Fruit fly (Drosophila melanogaster) whole organism, embryonic: ENCODE measurements around the gene Arp2.
A peak's percentile ranks its signal among the peaks of the same experiment; 100 is the strongest.

Experiments
- CG10321 ChIP-seq: fragments of 200-800 bp; sonication (Bioruptor generic); IDR thresholded peaks from 2 replicates; pipeline ENCODE4 v1.3.6; 2022; ENCODE audit warnings: missing biosample characterization, missing genetic modification characterization
- CG10543 ChIP-seq: fragments of 200-800 bp; sonication (Bioruptor generic); optimal IDR thresholded peaks from 3 replicates; lab custom pipeline; 2017; ENCODE audit warnings: missing biosample characterization, mild to moderate bottlenecking, missing genetic modification characterization, moderate library complexity
- CG11560 ChIP-seq: fragments of 200-800 bp; sonication (Bioruptor generic); IDR thresholded peaks from 3 replicates; pipeline ENCODE4 v1.3.6; 2022; ENCODE audit warnings: missing biosample characterization, missing genetic modification characterization
- CG12236 ChIP-seq: fragments of 200-800 bp; sonication (Bioruptor generic); optimal IDR thresholded peaks from 2 replicates; lab custom pipeline; 2016; ENCODE audit warnings: missing biosample characterization, missing genetic modification characterization
- CG13624 ChIP-seq: fragments of 200-800 bp; sonication (Bioruptor generic); optimal IDR thresholded peaks from 2 replicates; lab custom pipeline; 2016; ENCODE audit warnings: missing biosample characterization, missing genetic modification characterization
- CG1647 ChIP-seq: fragments of 200-800 bp; sonication (Bioruptor generic); optimal IDR thresholded peaks from 3 replicates; lab custom pipeline; 2016; ENCODE audit warnings: missing biosample characterization, missing genetic modification characterization
- CG17612 ChIP-seq: fragments of 200-800 bp; sonication (Bioruptor generic); IDR thresholded peaks from 2 replicates; pipeline ENCODE4 v1.3.6; 2022; ENCODE audit warnings: missing biosample characterization, missing genetic modification characterization
- CG18262 ChIP-seq: fragments of 200-800 bp; optimal IDR thresholded peaks from 3 replicates; lab custom pipeline; 2019; ENCODE audit warnings: missing biosample characterization, mild to moderate bottlenecking, missing genetic modification characterization, moderate library complexity
- CG31441 ChIP-seq: fragments of 200-800 bp; sonication (Bioruptor generic); IDR thresholded peaks from 2 replicates; pipeline ENCODE4 v1.3.6; 2022; ENCODE audit warnings: missing biosample characterization, missing genetic modification characterization
- CG4404 ChIP-seq: fragments of 200-800 bp; sonication (Bioruptor generic); IDR thresholded peaks from 2 replicates; pipeline ENCODE4 v1.3.6; 2022; ENCODE audit warnings: missing biosample characterization, missing genetic modification characterization
- CG4707 ChIP-seq: fragments of 200-800 bp; sonication (Bioruptor generic); optimal IDR thresholded peaks from 2 replicates; lab custom pipeline; 2018; ENCODE audit warnings: missing biosample characterization, mild to moderate bottlenecking, missing genetic modification characterization, moderate library complexity
- CG6175 ChIP-seq: fragments of 200-800 bp; sonication (Bioruptor generic); IDR thresholded peaks from 3 replicates; pipeline ENCODE4 v1.3.6; 2022; ENCODE audit warnings: missing biosample characterization, missing genetic modification characterization
- CG6854 ChIP-seq: fragments of 200-800 bp; sonication (Bioruptor generic); optimal IDR thresholded peaks from 3 replicates; lab custom pipeline; 2017; ENCODE audit warnings: missing biosample characterization, mild to moderate bottlenecking, missing genetic modification characterization
- CG7372 ChIP-seq: fragments of 200-800 bp; sonication (Bioruptor generic); IDR thresholded peaks from 2 replicates; pipeline ENCODE4 v1.3.6; 2022; ENCODE audit warnings: missing biosample characterization, missing genetic modification characterization
- CG7745 ChIP-seq: fragments of 200-800 bp; sonication (Bioruptor generic); optimal IDR thresholded peaks from 2 replicates; lab custom pipeline; 2018; ENCODE audit warnings: missing biosample characterization, mild to moderate bottlenecking, missing genetic modification characterization, moderate library complexity
- CG8359 ChIP-seq: fragments of 200-800 bp; sonication (Bioruptor generic); optimal IDR thresholded peaks from 2 replicates; lab custom pipeline; 2017; ENCODE audit warnings: missing biosample characterization, mild to moderate bottlenecking, missing genetic modification characterization, borderline replicate concordance
- CG8388 ChIP-seq: fragments of 200-800 bp; sonication (Bioruptor generic); optimal IDR thresholded peaks from 2 replicates; lab custom pipeline; 2019; ENCODE audit warnings: missing biosample characterization, mild to moderate bottlenecking, missing genetic modification characterization, moderate library complexity
- CG9437 ChIP-seq: fragments of 200-800 bp; sonication (Bioruptor generic); optimal IDR thresholded peaks from 2 replicates; lab custom pipeline; 2018; ENCODE audit warnings: missing biosample characterization, mild to moderate bottlenecking, missing genetic modification characterization
- Deaf1 ChIP-seq: fragments of 200-800 bp; optimal IDR thresholded peaks from 3 replicates; lab custom pipeline; 2019; ENCODE audit warnings: missing biosample characterization, mild to moderate bottlenecking, missing genetic modification characterization, moderate library complexity
- Dfd ChIP-seq, 2 experiments: fragments of >200 bp; optimal IDR thresholded peaks; 2 replicates each; lab custom pipeline; 2017; ENCODE audit warnings: missing biosample characterization in 2 of 2, missing genetic modification characterization in 2 of 2
- Dll ChIP-seq: fragments of 200-800 bp; sonication (Bioruptor generic); IDR thresholded peaks from 4 replicates; pipeline ENCODE4 v1.3.6; 2022; ENCODE audit warnings: missing biosample characterization, missing genetic modification characterization; ENCODE audit not compliant: partially characterized antibody
- Dp ChIP-seq: fragments of 200-800 bp; sonication (Bioruptor generic); optimal IDR thresholded peaks from 2 replicates; lab custom pipeline; 2018; ENCODE audit warnings: missing biosample characterization, mild to moderate bottlenecking, missing genetic modification characterization, moderate library complexity
- E2f1 ChIP-seq: fragments of 200-800 bp; sonication (Bioruptor generic); IDR thresholded peaks from 2 replicates; pipeline ENCODE4 v1.3.6; 2022; ENCODE audit warnings: missing biosample characterization, missing genetic modification characterization
- Elba2 ChIP-seq: fragments of 200-800 bp; sonication (Bioruptor generic); optimal IDR thresholded peaks from 3 replicates; lab custom pipeline; 2016; ENCODE audit warnings: missing biosample characterization, missing genetic modification characterization
- Gug ChIP-seq: fragments of 200-800 bp; sonication (Bioruptor generic); IDR thresholded peaks from 4 replicates; pipeline ENCODE4 v1.3.6; 2022; ENCODE audit warnings: missing biosample characterization, missing genetic modification characterization
- HmgD ChIP-seq: fragments of 200-800 bp; sonication (Bioruptor generic); optimal IDR thresholded peaks from 3 replicates; lab custom pipeline; 2016; ENCODE audit warnings: missing biosample characterization, missing genetic modification characterization
- Hr39 ChIP-seq: fragments of >200 bp; optimal IDR thresholded peaks from 2 replicates; lab custom pipeline; 2017
- Hr51 ChIP-seq, 2 experiments: fragments of 200-800 bp; sonication (Bioruptor generic); optimal IDR thresholded peaks; 2 replicates in 1 of 2; 3 replicates in 1 of 2; lab custom pipeline; 2016 to 2018; ENCODE audit warnings: missing biosample characterization in 2 of 2, missing genetic modification characterization in 2 of 2, mild to moderate bottlenecking in 1 of 2, moderate library complexity in 1 of 2
- Max ChIP-seq: fragments of 200-800 bp; sonication (Bioruptor generic); optimal IDR thresholded peaks from 2 replicates; lab custom pipeline; 2016; ENCODE audit warnings: missing biosample characterization, mild to moderate bottlenecking, missing genetic modification characterization
- Meics ChIP-seq: fragments of 200-800 bp; sonication (Bioruptor generic); optimal IDR thresholded peaks from 2 replicates; lab custom pipeline; 2017; ENCODE audit warnings: missing biosample characterization, mild to moderate bottlenecking, missing genetic modification characterization
- Opbp ChIP-seq: fragments of 200-800 bp; sonication (Bioruptor generic); IDR thresholded peaks from 3 replicates; pipeline ENCODE4 v1.3.6; 2022; ENCODE audit warnings: missing biosample characterization, missing genetic modification characterization; ENCODE audit not compliant: partially characterized antibody
- PHDP ChIP-seq: fragments of 200-800 bp; sonication (Bioruptor generic); optimal IDR thresholded peaks from 3 replicates; lab custom pipeline; 2018; ENCODE audit warnings: missing biosample characterization, mild to moderate bottlenecking, missing genetic modification characterization, moderate library complexity
- Ptx1 ChIP-seq: fragments of 200-800 bp; sonication (Bioruptor generic); IDR thresholded peaks from 2 replicates; pipeline ENCODE4 v1.3.6; 2022; ENCODE audit warnings: missing biosample characterization, missing genetic modification characterization
- Taf1 ChIP-seq: fragments of 200-800 bp; sonication (Bioruptor generic); IDR thresholded peaks from 2 replicates; pipeline ENCODE4 v1.3.6; 2022; ENCODE audit warnings: missing biosample characterization, missing genetic modification characterization
- Trl ChIP-seq, 3 experiments: fragments of >200 bp in 2 of 3; fragments of 200-800 bp in 1 of 3; sonication (Bioruptor generic) in 1 of 3; optimal IDR thresholded peaks; 2 replicates in 1 of 3; 3 replicates in 2 of 3; lab custom pipeline; 2016 to 2017; ENCODE audit warnings: missing biosample characterization in 1 of 3, missing genetic modification characterization in 1 of 3
- ase ChIP-seq: fragments of 200-800 bp; sonication (Bioruptor generic); IDR thresholded peaks from 3 replicates; pipeline ENCODE4 v1.3.6; 2022; ENCODE audit warnings: missing biosample characterization, missing genetic modification characterization
- az2 ChIP-seq: fragments of 200-800 bp; sonication (Bioruptor generic); optimal IDR thresholded peaks from 3 replicates; lab custom pipeline; 2016; ENCODE audit warnings: missing biosample characterization, missing genetic modification characterization
- bowl ChIP-seq: fragments of 200-800 bp; sonication (Bioruptor generic); IDR thresholded peaks from 2 replicates; pipeline ENCODE4 v1.3.6; 2022; ENCODE audit warnings: missing biosample characterization, missing genetic modification characterization
- cato ChIP-seq: fragments of 200-800 bp; sonication (Bioruptor generic); optimal IDR thresholded peaks from 2 replicates; lab custom pipeline; 2016; ENCODE audit warnings: missing biosample characterization, missing genetic modification characterization, borderline replicate concordance
- da ChIP-seq: fragments of 200-800 bp; sonication (Bioruptor generic); optimal IDR thresholded peaks from 2 replicates; lab custom pipeline; 2016; ENCODE audit warnings: missing biosample characterization, missing genetic modification characterization
- disco-r ChIP-seq: fragments of 200-800 bp; sonication (Bioruptor generic); optimal IDR thresholded peaks from 2 replicates; lab custom pipeline; 2016; ENCODE audit warnings: missing biosample characterization, missing genetic modification characterization
- gem ChIP-seq: fragments of 200-800 bp; sonication (Bioruptor generic); optimal IDR thresholded peaks from 2 replicates; lab custom pipeline; 2019; ENCODE audit warnings: missing biosample characterization, mild to moderate bottlenecking, missing genetic modification characterization, moderate library complexity
- gfzf ChIP-seq: fragments of 200-800 bp; sonication (Bioruptor generic); optimal IDR thresholded peaks from 2 replicates; lab custom pipeline; 2016; ENCODE audit warnings: missing biosample characterization, mild to moderate bottlenecking, missing genetic modification characterization, moderate library complexity
- kni ChIP-seq: fragments of 200-800 bp; sonication (Bioruptor generic); optimal IDR thresholded peaks from 3 replicates; lab custom pipeline; 2017; ENCODE audit warnings: mild to moderate bottlenecking, missing biosample characterization, missing genetic modification reagents, missing genetic modification characterization
- mld ChIP-seq: fragments of 200-800 bp; sonication (Bioruptor generic); IDR thresholded peaks from 3 replicates; pipeline ENCODE4 v1.3.6; 2022; ENCODE audit warnings: missing biosample characterization, missing genetic modification characterization; ENCODE audit not compliant: partially characterized antibody
- nmo ChIP-seq: fragments of 200-800 bp; sonication (Bioruptor generic); optimal IDR thresholded peaks from 2 replicates; lab custom pipeline; 2018; ENCODE audit warnings: missing biosample characterization, mild to moderate bottlenecking, missing genetic modification characterization, moderate library complexity
- peb ChIP-seq: fragments of 200-800 bp; sonication (Bioruptor generic); IDR thresholded peaks from 2 replicates; pipeline ENCODE4 v1.3.6; 2022; ENCODE audit warnings: missing biosample characterization, missing genetic modification characterization
- run ChIP-seq: fragments of 200-800 bp; sonication (Bioruptor generic); optimal IDR thresholded peaks from 3 replicates; lab custom pipeline; 2018; ENCODE audit warnings: missing biosample characterization, mild to moderate bottlenecking, missing genetic modification characterization
- sc ChIP-seq, 3 experiments: fragments of >200 bp in 2 of 3; fragments of 200-800 bp in 1 of 3; sonication (Bioruptor generic) in 1 of 3; optimal IDR thresholded peaks; 2 replicates in 2 of 3; 3 replicates in 1 of 3; lab custom pipeline; 2017; ENCODE audit warnings: mild to moderate bottlenecking in 1 of 3, missing biosample characterization in 1 of 3, missing genetic modification characterization in 1 of 3, missing genetic modification reagents in 1 of 3
- sqz ChIP-seq: fragments of 200-800 bp; sonication (Bioruptor generic); optimal IDR thresholded peaks from 3 replicates; lab custom pipeline; 2018; ENCODE audit warnings: missing biosample characterization, mild to moderate bottlenecking, missing genetic modification characterization
- z ChIP-seq: fragments of 200-800 bp; sonication (Bioruptor generic); IDR thresholded peaks from 3 replicates; pipeline ENCODE4 v1.3.6; 2022; ENCODE audit warnings: missing biosample characterization, missing genetic modification characterization

Arp2 gene

DNA sequence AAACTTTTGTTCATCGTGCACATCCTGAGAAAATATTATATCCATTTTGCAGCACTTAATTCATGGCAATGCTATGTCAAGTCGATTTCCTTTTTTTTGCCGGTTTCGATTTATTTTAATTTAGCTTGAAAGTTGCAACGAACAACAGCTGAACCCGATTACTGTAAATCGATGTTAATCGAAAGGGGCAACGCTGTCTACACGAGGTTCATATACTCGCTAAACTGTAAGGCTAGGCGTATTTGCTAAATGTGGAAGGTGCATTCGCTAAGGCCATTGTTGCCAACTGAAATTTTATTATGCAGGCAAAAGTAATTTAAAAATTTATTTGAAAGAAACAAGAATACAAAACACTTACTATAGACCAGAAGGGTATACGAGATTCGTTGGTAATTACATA is 6.4 kb downstream of the Arp2 start, which contains the start of gene CG9902 (continued):
- TF ChIP-seq gem (tag; lab: Kevin White, UChicago) (no peak), kni (GFP tag; lab: Kevin White, UChicago) (no peak), Taf1 (GFP tag; lab: Robert Waterston, UW) (no peak), PHDP (tag; lab: Kevin White, UChicago) (no peak), sqz (no peak), gfzf (GFP tag; lab: Kevin White, UChicago) (peak; percentile 65), E2f1 (no peak), Trl (optimal IDR thresholded peaks at IDR 0.05; lab: Kevin White, UChicago) (no peak), Trl (GFP tag; optimal IDR thresholded peaks at IDR 0.05; lab: Kevin White, UChicago) (no peak), Ptx1 (GFP tag; lab: Robert Waterston, UW) (no peak), CG17612 (GFP tag; lab: Robert Waterston, UW) (no peak), cato (GFP tag; lab: Kevin White, UChicago) (no peak), CG8388 (GFP tag; lab: Kevin White, UChicago) (no peak), CG31441 (GFP tag; lab: Robert Waterston, UW) (no peak), Max (GFP tag; lab: Kevin White, UChicago) (no peak), Opbp (GFP tag; lab: Robert Waterston, UW) (peak; percentile 81), CG7745 (tag; lab: Kevin White, UChicago) (no peak), da (GFP tag; lab: Kevin White, UChicago) (no peak), CG8359 (GFP tag; lab: Kevin White, UChicago) (no peak), CG1647 (no peak), Hr39 (lab: Kevin White, UChicago) (no peak), CG4707 (no peak), Dp (GFP tag; lab: Kevin White, UChicago) (peak; percentile 82), HmgD (peak; percentile 86), ase (GFP tag; lab: Robert Waterston, UW) (no peak), CG7372 (GFP tag; lab: Robert Waterston, UW) (no peak), CG10321 (GFP tag; lab: Robert Waterston, UW) (no peak), Deaf1 (tag; lab: Kevin White, UChicago) (no peak), Meics (GFP tag; lab: Kevin White, UChicago) (no peak), Elba2 (GFP tag; lab: Kevin White, UChicago) (no peak), CG6175 (GFP tag; lab: Robert Waterston, UW) (no peak), Hr51 (GFP tag; optimal IDR thresholded peaks at IDR 0.05; lab: Kevin White, UChicago) (no peak), CG11560 (peak; percentile 71; the same call in 1 of the 3 replicates), CG9437 (no peak), CG13624 (peak; percentile 24), CG4404 (GFP tag; lab: Robert Waterston, UW) (no peak), bowl (GFP tag; lab: Robert Waterston, UW) (no peak), mld (peak; percentile 59; the same call in 1 of the 3 replicates), sc (optimal IDR thresholded peaks at IDR 0.05; lab: Kevin White, UChicago) (no peak), sc (GFP tag; optimal IDR thresholded peaks at IDR 0.05; lab: Kevin White, UChicago) (no peak), CG6854 (no peak), disco-r (no peak), nmo (GFP tag; lab: Kevin White, UChicago) (peak; percentile 60), CG10543 (GFP tag; lab: Kevin White, UChicago) (peak; percentile 6), run (tag; lab: Kevin White, UChicago) (no peak), Dll (GFP tag; lab: Robert Waterston, UW) (peak; percentile 79), z (GFP tag; lab: Robert Waterston, UW) (no peak), az2 (GFP tag; lab: Kevin White, UChicago) (no peak), CG18262 (no peak), CG12236 (GFP tag; lab: Kevin White, UChicago) (no peak), Dfd (GFP tag; optimal IDR thresholded peaks at IDR 0.05; lab: Kevin White, UChicago) (no peak), Gug (GFP tag; lab: Robert Waterston, UW) (no peak), peb (GFP tag; lab: Robert Waterston, UW) (no peak)
